Fruit fly (Drosophila melanogaster) whole organism, wandering third instar larva: ENCODE data around the gene CG5928.

Source experiments
- Abd-B ChIP-seq: fragments of >200 bp; optimal IDR thresholded peaks from 2 replicates; lab custom pipeline; 2017; ENCODE audit warnings: missing biosample characterization, missing genetic modification characterization
- CG32264 ChIP-seq: fragments of 200-800 bp; sonication (Bioruptor generic); optimal IDR thresholded peaks from 2 replicates; lab custom pipeline; 2016; ENCODE audit warnings: missing biosample characterization, missing genetic modification characterization
- CG9705 ChIP-seq: fragments of 200-800 bp; sonication (Bioruptor generic); optimal IDR thresholded peaks from 2 replicates; lab custom pipeline; 2018; ENCODE audit warnings: missing biosample characterization, mild to moderate bottlenecking, missing genetic modification characterization
- CrebA ChIP-seq: fragments of 200-800 bp; sonication (Bioruptor generic); optimal IDR thresholded peaks from 2 replicates; lab custom pipeline; 2016; ENCODE audit warnings: missing biosample characterization, mild to moderate bottlenecking, missing genetic modification characterization, borderline replicate concordance
- Dfd ChIP-seq: fragments of >200 bp; optimal IDR thresholded peaks from 2 replicates; lab custom pipeline; 2017; ENCODE audit warnings: missing biosample characterization, missing genetic modification characterization
- Dif ChIP-seq: fragments of 200-275, 200-300 bp; sonication (Bioruptor generic); optimal IDR thresholded peaks from 2 replicates; lab custom pipeline; 2018; ENCODE audit warnings: missing biosample characterization, missing genetic modification characterization; ENCODE audit not compliant: partially characterized antibody
- GATAd ChIP-seq: sonication (Bioruptor generic); optimal IDR thresholded peaks from 2 replicates; lab custom pipeline; 2016; ENCODE audit warnings: missing biosample characterization, missing genetic modification characterization
- HLH106 ChIP-seq: fragments of 200-800 bp; optimal IDR thresholded peaks from 3 replicates; lab custom pipeline; 2019; ENCODE audit warnings: missing biosample characterization, mild to moderate bottlenecking, missing genetic modification characterization, moderate library complexity
- Hnf4 ChIP-seq: fragments of 200-800 bp; sonication (Bioruptor generic); optimal IDR thresholded peaks from 2 replicates; lab custom pipeline; 2016; ENCODE audit warnings: missing biosample characterization, mild to moderate bottlenecking, missing genetic modification characterization
- Hr78 ChIP-seq: fragments of >200 bp; optimal IDR thresholded peaks from 2 replicates; lab custom pipeline; 2017; ENCODE audit warnings: missing biosample characterization, missing genetic modification characterization
- Hr83 ChIP-seq: fragments of 200-300 bp; sonication (Bioruptor generic); optimal IDR thresholded peaks from 2 replicates; lab custom pipeline; 2016; ENCODE audit warnings: missing biosample characterization, mild to moderate bottlenecking, missing genetic modification characterization, moderate library complexity; ENCODE audit not compliant: poor library complexity, severe bottlenecking
- Jra ChIP-seq: sonication (Bioruptor generic); optimal IDR thresholded peaks from 2 replicates; lab custom pipeline; 2016; ENCODE audit warnings: missing biosample characterization, missing genetic modification characterization
- Mio ChIP-seq: sonication (Bioruptor generic); optimal IDR thresholded peaks from 2 replicates; lab custom pipeline; 2016; ENCODE audit warnings: missing biosample characterization, missing genetic modification characterization
- Myc ChIP-seq: fragments of >200 bp; optimal IDR thresholded peaks from 2 replicates; lab custom pipeline; 2017
- N ChIP-seq: fragments of >200 bp; optimal IDR thresholded peaks from 2 replicates; lab custom pipeline; 2018; ENCODE audit warnings: missing biosample characterization, missing external identifiers, missing genetic modification characterization
- Rel ChIP-seq, 2 experiments: fragments of 200-800 bp; sonication (Bioruptor generic) in 1 of 2; optimal IDR thresholded peaks; 2 replicates in 1 of 2; 3 replicates in 1 of 2; lab custom pipeline; 2016 to 2019; ENCODE audit warnings: mild to moderate bottlenecking in 2 of 2, missing biosample characterization in 2 of 2, missing genetic modification characterization in 2 of 2, moderate library complexity in 1 of 2
- Sp1 ChIP-seq: fragments of 200-800 bp; sonication (Bioruptor generic); optimal IDR thresholded peaks from 3 replicates; lab custom pipeline; 2019; ENCODE audit warnings: missing biosample characterization, mild to moderate bottlenecking, missing genetic modification characterization, moderate library complexity
- Vsx2 ChIP-seq: fragments of 200-300, 225-300 bp; sonication (Bioruptor generic); optimal IDR thresholded peaks from 2 replicates; lab custom pipeline; 2018; ENCODE audit warnings: missing biosample characterization, missing genetic modification characterization; ENCODE audit not compliant: partially characterized antibody
- br ChIP-seq: fragments of 200-800 bp; sonication (Bioruptor generic); optimal IDR thresholded peaks from 2 replicates; lab custom pipeline; 2016; ENCODE audit warnings: missing biosample characterization, missing genetic modification characterization
- brk ChIP-seq: fragments of 200-800 bp; sonication (Bioruptor generic); optimal IDR thresholded peaks from 2 replicates; lab custom pipeline; 2016; ENCODE audit warnings: missing biosample characterization, mild to moderate bottlenecking, missing genetic modification characterization
- dl ChIP-seq, 2 experiments: fragments of 175-275, 200-275 bp in 1 of 2; fragments of 200-275 bp in 1 of 2; sonication (Bioruptor generic); optimal IDR thresholded peaks; lab custom pipeline; 2018; ENCODE audit warnings: mild to moderate bottlenecking in 2 of 2, missing biosample characterization in 2 of 2, missing genetic modification characterization in 2 of 2, moderate library complexity in 2 of 2; ENCODE audit not compliant: partially characterized antibody in 2 of 2, insufficient read depth in 1 of 2
- dmrt93B ChIP-seq: fragments of 200-800 bp; sonication (Bioruptor generic); optimal IDR thresholded peaks from 2 replicates; lab custom pipeline; 2018; ENCODE audit warnings: missing biosample characterization, mild to moderate bottlenecking, missing genetic modification characterization
- dsf ChIP-seq: sonication (Bioruptor generic); optimal IDR thresholded peaks from 2 replicates; lab custom pipeline; 2016; ENCODE audit warnings: missing biosample characterization, missing genetic modification characterization, borderline replicate concordance
- ey ChIP-seq: fragments of 200-800 bp; sonication (Bioruptor generic); optimal IDR thresholded peaks from 2 replicates; lab custom pipeline; 2016; ENCODE audit warnings: missing biosample characterization, missing genetic modification characterization
- foxo ChIP-seq, 2 experiments: fragments of 200-800 bp; sonication (Bioruptor generic); optimal IDR thresholded peaks; 2 replicates in 1 of 2; 3 replicates in 1 of 2; lab custom pipeline; 2016 to 2017; ENCODE audit warnings: missing biosample characterization in 2 of 2, missing genetic modification characterization in 2 of 2
- fru ChIP-seq: fragments of 200-800 bp; sonication (Bioruptor generic); optimal IDR thresholded peaks from 3 replicates; lab custom pipeline; 2016; ENCODE audit warnings: missing biosample characterization, mild to moderate bottlenecking, missing genetic modification characterization
- h ChIP-seq: fragments of 200-800 bp; sonication (Bioruptor generic); optimal IDR thresholded peaks from 3 replicates; lab custom pipeline; 2016; ENCODE audit warnings: missing biosample characterization, mild to moderate bottlenecking, missing genetic modification characterization
- jim ChIP-seq: fragments of 175-275, 200-325 bp; sonication (Bioruptor generic); optimal IDR thresholded peaks from 2 replicates; lab custom pipeline; 2016; ENCODE audit warnings: missing biosample characterization, mild to moderate bottlenecking, missing genetic modification characterization
- lola ChIP-seq: fragments of >200 bp; optimal IDR thresholded peaks from 2 replicates; lab custom pipeline; 2017; ENCODE audit warnings: missing biosample characterization, missing genetic modification characterization
- pan ChIP-seq: fragments of >200 bp; optimal IDR thresholded peaks from 2 replicates; lab custom pipeline; 2017
- psq ChIP-seq: fragments of 200-800 bp; sonication (Bioruptor generic); optimal IDR thresholded peaks from 3 replicates; lab custom pipeline; 2017; ENCODE audit warnings: missing biosample characterization, mild to moderate bottlenecking, missing genetic modification characterization, moderate library complexity
- rgr ChIP-seq: fragments of 200-800 bp; sonication (Bioruptor generic); optimal IDR thresholded peaks from 3 replicates; lab custom pipeline; 2016; ENCODE audit warnings: missing biosample characterization, mild to moderate bottlenecking, missing genetic modification characterization
- sage ChIP-seq: fragments of 200-800 bp; sonication (Bioruptor generic); optimal IDR thresholded peaks from 2 replicates; lab custom pipeline; 2016; ENCODE audit warnings: missing biosample characterization, mild to moderate bottlenecking, missing genetic modification characterization
- sv ChIP-seq: fragments of 200-800 bp; sonication (Bioruptor generic); optimal IDR thresholded peaks from 3 replicates; lab custom pipeline; 2016; ENCODE audit warnings: missing biosample characterization, missing genetic modification characterization
- tai ChIP-seq: sonication (Bioruptor generic); optimal IDR thresholded peaks from 2 replicates; lab custom pipeline; 2016; ENCODE audit warnings: missing biosample characterization, missing genetic modification characterization
- usp ChIP-seq: fragments of >200 bp; optimal IDR thresholded peaks from 2 replicates; lab custom pipeline; 2017; ENCODE audit warnings: missing biosample characterization, missing genetic modification characterization
- woc ChIP-seq: sonication (Bioruptor generic); optimal IDR thresholded peaks from 2 replicates; lab custom pipeline; 2016; ENCODE audit warnings: missing biosample characterization, mild to moderate bottlenecking, missing genetic modification characterization

Gene CG5928

dm6 chrX:6074845-6075244 is 7.1 kb downstream of the CG5928 start, which contains the start of gene Tsp5D:
Gene Tsp5D (minus strand): TSS chrX:6074857.
- TF ChIP-seq CG9705 (GFP tag; lab: Kevin White, UChicago): no peak
- peak; percentile 46 for TF ChIP-seq HLH106
- TF ChIP-seq psq: peak; percentile 11
- TF ChIP-seq fru (GFP tag; lab: Kevin White, UChicago): peak; percentile 26
- no peak for TF ChIP-seq Hnf4 (GFP tag; lab: Kevin White, UChicago)
- TF ChIP-seq sv: peak; percentile 56
- TF ChIP-seq tai (GFP tag; lab: Kevin White, UChicago): no peak
- no peak for TF ChIP-seq Sp1 (GFP tag; lab: Kevin White, UChicago)
- no peak for TF ChIP-seq CG32264 (GFP tag; lab: Kevin White, UChicago)
- no peak for TF ChIP-seq dl (GFP tag; optimal IDR thresholded peaks at IDR 0.05; lab: Kevin White, UChicago; ENCODE audit: insufficient read depth in 1 of 2, partially characterized antibody in 2 of 2)
- no peak for TF ChIP-seq ey (GFP tag; lab: Kevin White, UChicago)
- no peak for TF ChIP-seq usp (GFP tag; lab: Kevin White, UChicago)
- peak in 1 of 2 experiments; percentile 19 for TF ChIP-seq foxo (GFP tag; optimal IDR thresholded peaks at IDR 0.05; lab: Kevin White, UChicago)
- TF ChIP-seq lola (GFP tag; lab: Kevin White, UChicago): no peak
- TF ChIP-seq Hr78: no peak
- no peak for TF ChIP-seq Abd-B (GFP tag; lab: Kevin White, UChicago)
- TF ChIP-seq Dif: no peak
- TF ChIP-seq Mio (GFP tag; lab: Kevin White, UChicago): no peak
- no peak for TF ChIP-seq GATAd (GFP tag; lab: Kevin White, UChicago)
- TF ChIP-seq brk (GFP tag; lab: Kevin White, UChicago): no peak
- TF ChIP-seq jim: no peak
- TF ChIP-seq N (GFP tag; lab: Kevin White, UChicago): no peak
- TF ChIP-seq Rel (GFP tag; optimal IDR thresholded peaks at IDR 0.05; lab: Kevin White, UChicago): no peak
- TF ChIP-seq Rel (tag; optimal IDR thresholded peaks at IDR 0.05; lab: Kevin White, UChicago): no peak
- TF ChIP-seq Vsx2 (GFP tag; lab: Kevin White, UChicago): no peak
- TF ChIP-seq rgr: no peak
- no peak for TF ChIP-seq woc
- no peak for TF ChIP-seq dmrt93B (GFP tag; lab: Kevin White, UChicago)
- peak; percentile 38 for TF ChIP-seq h
- TF ChIP-seq sage (GFP tag; lab: Kevin White, UChicago): no peak
- no peak for TF ChIP-seq dsf (GFP tag; lab: Kevin White, UChicago)
- no peak for TF ChIP-seq Myc (lab: Kevin White, UChicago)
- TF ChIP-seq Jra: no peak
- TF ChIP-seq Dfd: no peak
- no peak for TF ChIP-seq pan (lab: Kevin White, UChicago)

DNA sequence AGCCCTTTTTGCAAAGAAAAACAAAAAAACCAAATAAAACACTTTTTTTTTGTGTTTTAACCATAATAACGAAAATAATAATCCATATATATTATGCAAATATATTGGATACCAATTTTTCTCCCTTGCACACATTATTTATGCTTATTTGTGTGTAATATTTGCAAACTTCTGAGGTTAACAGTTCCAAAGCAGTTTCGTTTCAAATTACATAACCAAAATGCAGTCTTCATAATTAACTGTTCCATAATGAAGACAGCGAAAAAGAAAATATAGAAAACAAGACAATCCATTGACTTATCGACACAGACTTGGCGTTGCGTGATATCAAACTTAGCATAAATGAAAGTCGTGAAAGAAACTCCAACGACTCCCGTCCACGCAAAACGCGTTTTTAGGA is 7.8 kb downstream of the CG5928 start:
- no peak for TF ChIP-seq CG9705 (GFP tag; lab: Kevin White, UChicago)
- TF ChIP-seq Hr83 (GFP tag; lab: Kevin White, UChicago): no peak
- no peak for TF ChIP-seq psq
- TF ChIP-seq pan (lab: Kevin White, UChicago): no peak
- no peak for TF ChIP-seq dsf (GFP tag; lab: Kevin White, UChicago)
- TF ChIP-seq Dfd: no peak
- TF ChIP-seq Mio (GFP tag; lab: Kevin White, UChicago): no peak
- TF ChIP-seq foxo (GFP tag; optimal IDR thresholded peaks at IDR 0.05; lab: Kevin White, UChicago): no peak
- TF ChIP-seq jim: no peak
- TF ChIP-seq ey (GFP tag; lab: Kevin White, UChicago): no peak
- no peak for TF ChIP-seq sv
- no peak for TF ChIP-seq CG32264 (GFP tag; lab: Kevin White, UChicago)
- TF ChIP-seq Hnf4 (GFP tag; lab: Kevin White, UChicago): no peak
- no peak for TF ChIP-seq usp (GFP tag; lab: Kevin White, UChicago)
- no peak for TF ChIP-seq h
- no peak for TF ChIP-seq Sp1 (GFP tag; lab: Kevin White, UChicago)

- TF ChIP-seq Dfd: no peak
- no peak for TF ChIP-seq Dif
- TF ChIP-seq foxo (GFP tag; optimal IDR thresholded peaks at IDR 0.05; lab: Kevin White, UChicago): peak in 1 of 2 experiments; percentile 50
- TF ChIP-seq jim: no peak
- TF ChIP-seq GATAd (GFP tag; lab: Kevin White, UChicago): no peak
- TF ChIP-seq lola (GFP tag; lab: Kevin White, UChicago): no peak
- no peak for TF ChIP-seq br (GFP tag; lab: Kevin White, UChicago)
- no peak for TF ChIP-seq Jra
- no peak for TF ChIP-seq Abd-B (GFP tag; lab: Kevin White, UChicago)
- no peak for TF ChIP-seq tai (GFP tag; lab: Kevin White, UChicago)
- TF ChIP-seq Vsx2 (GFP tag; lab: Kevin White, UChicago): no peak
- TF ChIP-seq brk (GFP tag; lab: Kevin White, UChicago): no peak
- no peak for TF ChIP-seq woc
- no peak for TF ChIP-seq dl (GFP tag; optimal IDR thresholded peaks at IDR 0.05; lab: Kevin White, UChicago; ENCODE audit: insufficient read depth in 1 of 2, partially characterized antibody in 2 of 2)
- no peak for TF ChIP-seq CrebA
- TF ChIP-seq Myc (lab: Kevin White, UChicago): no peak
- TF ChIP-seq Hr83 (GFP tag; lab: Kevin White, UChicago): no peak
- TF ChIP-seq pan (lab: Kevin White, UChicago): no peak
- TF ChIP-seq fru (GFP tag; lab: Kevin White, UChicago): peak; percentile 12
- TF ChIP-seq Sp1 (GFP tag; lab: Kevin White, UChicago): peak; percentile 69
- TF ChIP-seq psq: peak; percentile 43
- peak; percentile 63 for TF ChIP-seq HLH106
- no peak for TF ChIP-seq usp (GFP tag; lab: Kevin White, UChicago)
- no peak for TF ChIP-seq sv
- peak; percentile 52 for TF ChIP-seq Hnf4 (GFP tag; lab: Kevin White, UChicago)
- peak; percentile 38 for TF ChIP-seq h
- no peak for TF ChIP-seq Rel (GFP tag; optimal IDR thresholded peaks at IDR 0.05; lab: Kevin White, UChicago)
- TF ChIP-seq Rel (tag; optimal IDR thresholded peaks at IDR 0.05; lab: Kevin White, UChicago): no peak
- no peak for TF ChIP-seq N (GFP tag; lab: Kevin White, UChicago)
- TF ChIP-seq Mio (GFP tag; lab: Kevin White, UChicago): no peak
- TF ChIP-seq CG32264 (GFP tag; lab: Kevin White, UChicago): no peak
- TF ChIP-seq Hr78: no peak
- no peak for TF ChIP-seq ey (GFP tag; lab: Kevin White, UChicago)
- TF ChIP-seq CG9705 (GFP tag; lab: Kevin White, UChicago): peak; percentile 25
- no peak for TF ChIP-seq sage (GFP tag; lab: Kevin White, UChicago)
- TF ChIP-seq rgr: peak; percentile 40
Measured at dm6 chrX:6077043-6077547, 9.3 kb downstream of the CG5928 start.
